Fruit fly (Drosophila melanogaster) whole organism: Measurements from ENCODE around the gene CG42374.

Experiments used
- pan ChIP-seq: fragments of >200 bp; optimal IDR thresholded peaks from 2 replicates; lab custom pipeline; 2017
- psq ChIP-seq: fragments of >200 bp; optimal IDR thresholded peaks from 2 replicates; lab custom pipeline; 2017

DNA sequence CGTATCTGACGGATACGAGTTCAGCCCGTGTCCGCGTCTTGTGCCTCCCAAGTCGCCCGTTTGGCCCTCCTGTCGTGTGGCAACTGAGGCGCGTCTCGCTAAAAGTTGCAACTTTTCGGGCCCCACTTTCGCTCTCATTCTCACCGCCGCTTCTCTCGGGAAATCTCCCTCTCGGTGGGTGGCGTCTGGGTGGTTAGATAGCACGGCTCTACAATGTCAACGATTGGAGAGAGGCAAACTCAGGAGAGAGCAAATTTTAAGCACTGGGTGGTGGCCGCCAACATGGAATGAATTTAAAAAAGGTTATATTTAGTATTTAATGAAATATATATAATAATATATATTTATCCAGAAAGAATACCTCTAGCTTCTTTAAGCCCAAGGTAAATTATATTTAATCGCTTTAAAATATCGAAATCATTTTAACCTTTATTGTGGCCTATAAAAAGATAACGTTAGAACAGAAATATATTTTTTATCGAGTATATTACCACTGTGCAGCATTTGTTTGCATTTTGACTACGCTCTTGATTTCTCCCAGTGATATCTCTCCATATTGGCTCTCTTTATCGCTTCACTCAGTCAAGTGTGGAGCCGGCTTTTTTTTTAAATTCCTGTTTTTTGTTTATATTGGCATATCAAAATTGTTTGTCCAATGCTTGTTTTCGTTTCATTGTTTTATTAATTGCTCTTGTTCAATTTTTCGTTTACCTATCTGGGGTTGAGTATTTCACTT, 29.0 kb downstream of the CG42374 start, which contains the start of gene Gbs-76A:
- TF ChIP-seq psq (no peak), pan (lab: Kevin White, UChicago) (no peak)
